Fruit fly (Drosophila melanogaster): ENCODE data around the gene ppk31.
A peak's percentile ranks its signal among the peaks of the same experiment; 100 is the strongest.

ppk31 gene

DNA sequence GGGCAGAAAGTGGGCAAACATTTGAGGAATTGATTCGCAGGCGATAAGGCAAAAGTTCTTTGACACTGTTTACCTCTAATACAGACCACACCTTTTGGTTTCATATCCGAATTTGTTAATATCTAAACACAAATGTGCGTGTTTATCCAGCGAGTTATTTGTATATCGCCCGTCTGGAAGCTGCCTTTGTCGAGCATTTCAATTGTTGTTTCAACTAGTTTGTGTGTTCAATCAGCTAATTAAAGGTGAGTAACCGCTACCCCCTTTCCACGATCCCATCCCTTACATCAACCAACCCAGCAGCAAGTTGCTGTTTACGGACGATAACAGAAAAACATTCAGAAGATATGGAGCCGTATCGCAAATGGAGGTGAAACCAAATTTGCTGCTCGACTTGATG is 31.5 kb upstream of the ppk31 start (continued):
- TF ChIP-seq NFAT (GFP tag; IDR thresholded peaks at IDR 0.05): peak; percentile 24; the same call in 1 of the 2 replicates
- TF ChIP-seq CG9437 (GFP tag; optimal IDR thresholded peaks at IDR 0.05): no peak
- TF ChIP-seq tin (GFP tag; optimal IDR thresholded peaks at IDR 0.05): no peak
- TF ChIP-seq tgo (GFP tag; IDR thresholded peaks at IDR 0.05): no peak
- peak; percentile 9 for TF ChIP-seq Ets65A (GFP tag)
- peak; percentile 43 for TF ChIP-seq CG18619 (GFP tag; optimal IDR thresholded peaks at IDR 0.05)
- peak; percentile 15 for TF ChIP-seq Jarid2 (GFP tag; optimal IDR thresholded peaks at IDR 0.05)
- no peak for TF ChIP-seq CG7839 (tag; optimal IDR thresholded peaks at IDR 0.05)
- no peak for TF ChIP-seq row (GFP tag; IDR thresholded peaks at IDR 0.05)
- TF ChIP-seq corto (GFP tag; optimal IDR thresholded peaks at IDR 0.05): no peak
- 0 out of 2 replicates have a peak, but pooled peaks have one; percentile 20 for TF ChIP-seq Lim3 (GFP tag; IDR thresholded peaks at IDR 0.05)
- no peak for TF ChIP-seq CG15073 (GFP tag; optimal IDR thresholded peaks at IDR 0.05)
- no peak for TF ChIP-seq Lpt (GFP tag; optimal IDR thresholded peaks at IDR 0.05)
- TF ChIP-seq trem (tag; optimal IDR thresholded peaks at IDR 0.05): no peak
- no peak for TF ChIP-seq pita (GFP tag; optimal IDR thresholded peaks at IDR 0.05)
- TF ChIP-seq Gsc (GFP tag; IDR thresholded peaks at IDR 0.05): no peak
- TF ChIP-seq Mes4 (GFP tag; optimal IDR thresholded peaks at IDR 0.05): no peak
- TF ChIP-seq CG6654 (GFP tag; optimal IDR thresholded peaks at IDR 0.05): no peak
- TF ChIP-seq Oli (tag; optimal IDR thresholded peaks at IDR 0.05): no peak
- TF ChIP-seq psq (GFP tag; optimal IDR thresholded peaks at IDR 0.05): no peak
- TF ChIP-seq sqz (GFP tag; optimal IDR thresholded peaks at IDR 0.05): no peak
- TF ChIP-seq zen2 (GFP tag; IDR thresholded peaks at IDR 0.05; ENCODE audit: partially characterized antibody): no peak
- peak; percentile 25 for TF ChIP-seq lilli (GFP tag; optimal IDR thresholded peaks at IDR 0.05)
- TF ChIP-seq usp (GFP tag; optimal IDR thresholded peaks at IDR 0.05): no peak
- no peak for TF ChIP-seq crp (GFP tag; optimal IDR thresholded peaks at IDR 0.05)
- no peak for TF ChIP-seq Six4 (GFP tag; optimal IDR thresholded peaks at IDR 0.05)
- TF ChIP-seq Bteb2 (GFP tag; optimal IDR thresholded peaks at IDR 0.05): peak; percentile 14
- TF ChIP-seq dpn (GFP tag; optimal IDR thresholded peaks at IDR 0.05): peak; percentile 27 to 67
- no peak for TF ChIP-seq Nf-YA (GFP tag; IDR thresholded peaks at IDR 0.05)
- peak in 1 of 2 experiments; percentile 23 for TF ChIP-seq Hr51 (GFP tag; optimal IDR thresholded peaks at IDR 0.05)
- TF ChIP-seq pnt (GFP tag; optimal IDR thresholded peaks at IDR 0.05): no peak
- TF ChIP-seq CG18764 (GFP tag; optimal IDR thresholded peaks at IDR 0.05): peak; percentile 24
- TF ChIP-seq CG8924 (tag; optimal IDR thresholded peaks at IDR 0.05): no peak
- peak; percentile 35 for TF ChIP-seq Asciz (GFP tag; optimal IDR thresholded peaks at IDR 0.05)
- peak; percentile 54 for TF ChIP-seq HmgZ (tag; optimal IDR thresholded peaks at IDR 0.05)
- no peak for TF ChIP-seq dimm (GFP tag; IDR thresholded peaks at IDR 0.05)
- TF ChIP-seq CG3726 (GFP tag; IDR thresholded peaks at IDR 0.05): no peak
- TF ChIP-seq CG30020 (tag; optimal IDR thresholded peaks at IDR 0.05): no peak
- no peak for TF ChIP-seq Opbp (GFP tag; IDR thresholded peaks at IDR 0.05; ENCODE audit: partially characterized antibody)
- TF ChIP-seq trh (GFP tag; optimal IDR thresholded peaks at IDR 0.05): no peak
- peak; percentile 64 for TF ChIP-seq Side (GFP tag; optimal IDR thresholded peaks at IDR 0.05)
- TF ChIP-seq CG8089 (GFP tag; optimal IDR thresholded peaks at IDR 0.05): no peak
- no peak for TF ChIP-seq Gug (GFP tag; IDR thresholded peaks at IDR 0.05)
- TF ChIP-seq mld (GFP tag; IDR thresholded peaks at IDR 0.05; ENCODE audit: partially characterized antibody): no peak
- no peak for TF ChIP-seq NC2β (GFP tag; optimal IDR thresholded peaks at IDR 0.05)
- TF ChIP-seq fd64A (GFP tag; optimal IDR thresholded peaks at IDR 0.05): no peak
- TF ChIP-seq CG5180 (GFP tag; optimal IDR thresholded peaks at IDR 0.05): peak; percentile 35
- no peak for TF ChIP-seq CG10979 (tag; optimal IDR thresholded peaks at IDR 0.05)
- no peak for TF ChIP-seq HLHmδ (GFP tag; optimal IDR thresholded peaks at IDR 0.05)
- no peak for TF ChIP-seq CG2116 (GFP tag; optimal IDR thresholded peaks at IDR 0.05)
- peak; percentile 53 for TF ChIP-seq CG9932 (GFP tag; IDR thresholded peaks at IDR 0.05)
- TF ChIP-seq D19A (tag; optimal IDR thresholded peaks at IDR 0.05): no peak
